Fruit fly (Drosophila melanogaster): ENCODE measurements around the gene muc.

muc gene

dm6 chr2L:7462147-7462546, 35.5 kb downstream of the muc start, which contains the start of gene Gr28b:
TSS of gene Gr28b (minus strand) at chr2L:7462247.
- TF ChIP-seq CG14655 (GFP tag; optimal IDR thresholded peaks at IDR 0.05) (no peak), CG13204 (GFP tag; optimal IDR thresholded peaks at IDR 0.05) (no peak), D1 (tag; optimal IDR thresholded peaks at IDR 0.05) (no peak), CG17806 (tag; optimal IDR thresholded peaks at IDR 0.05) (no peak), Ets98B (GFP tag; IDR thresholded peaks at IDR 0.05) (no peak), CG32121 (GFP tag; IDR thresholded peaks at IDR 0.05) (no peak), rn (GFP tag; IDR thresholded peaks at IDR 0.05) (no peak), CG8159 (tag; optimal IDR thresholded peaks at IDR 0.05) (no peak), CG10348 (GFP tag; IDR thresholded peaks at IDR 0.05) (no peak), fd96Ca (GFP tag; IDR thresholded peaks at IDR 0.05) (no peak), Pif1A (GFP tag; optimal IDR thresholded peaks at IDR 0.05) (no peak), CG9948 (tag; optimal IDR thresholded peaks at IDR 0.05) (no peak), CG34367 (tag; optimal IDR thresholded peaks at IDR 0.05) (no peak), CG12605 (GFP tag; IDR thresholded peaks at IDR 0.05) (no peak), CG8301 (tag; optimal IDR thresholded peaks at IDR 0.05) (no peak), gl (tag; optimal IDR thresholded peaks at IDR 0.05) (no peak), CG4496 (GFP tag; IDR thresholded peaks at IDR 0.05) (no peak), CG15710 (tag; optimal IDR thresholded peaks at IDR 0.05) (no peak)

- TF ChIP-seq CG13204 (GFP tag; optimal IDR thresholded peaks at IDR 0.05) (peak; percentile 64), fd96Ca (GFP tag; IDR thresholded peaks at IDR 0.05) (no peak), CG17806 (tag; optimal IDR thresholded peaks at IDR 0.05) (no peak), D1 (tag; optimal IDR thresholded peaks at IDR 0.05) (no peak), Pif1A (GFP tag; optimal IDR thresholded peaks at IDR 0.05) (peak; percentile 40), Pif1B (GFP tag; optimal IDR thresholded peaks at IDR 0.05) (peak; percentile 16), EcR (GFP tag; optimal IDR thresholded peaks at IDR 0.05) (peak; percentile 83), CG10348 (GFP tag; IDR thresholded peaks at IDR 0.05) (no peak), CG8301 (tag; optimal IDR thresholded peaks at IDR 0.05) (no peak), CG12605 (GFP tag; IDR thresholded peaks at IDR 0.05) (peak; percentile 43; the same call in 1 of the 2 replicates), gl (tag; optimal IDR thresholded peaks at IDR 0.05) (peak; percentile 69), Ets98B (GFP tag; IDR thresholded peaks at IDR 0.05) (peak; percentile 26; the same call in 1 of the 2 replicates), CG8159 (tag; optimal IDR thresholded peaks at IDR 0.05) (no peak), CG9948 (tag; optimal IDR thresholded peaks at IDR 0.05) (no peak), CG34367 (tag; optimal IDR thresholded peaks at IDR 0.05) (peak; percentile 37), Snoo (tag; optimal IDR thresholded peaks at IDR 0.05) (peak; percentile 22)
Measured at dm6 chr2L:7466304-7466703, 39.6 kb downstream of the muc start, which contains the start of gene CG6055. TSS of gene CG6055 (plus strand) at chr2L:7466543.

dm6 chr2L:7473248-7473647, 46.6 kb downstream of the muc start:
- TF ChIP-seq D1 (tag; optimal IDR thresholded peaks at IDR 0.05) (no peak), CG14655 (GFP tag; optimal IDR thresholded peaks at IDR 0.05) (no peak), rn (GFP tag; IDR thresholded peaks at IDR 0.05) (no peak), Pif1B (GFP tag; optimal IDR thresholded peaks at IDR 0.05) (no peak), CG12605 (GFP tag; IDR thresholded peaks at IDR 0.05) (no peak)

dm6 chr2L:7474404-7474803, 47.7 kb downstream of the muc start, which contains the start of gene CG6441:
TSS of gene CG6441 (plus strand) at chr2L:7474704.
- TF ChIP-seq EcR (GFP tag; optimal IDR thresholded peaks at IDR 0.05) (no peak), CG14655 (GFP tag; optimal IDR thresholded peaks at IDR 0.05) (no peak)
